Worm (Caenorhabditis elegans): Measurements from ENCODE around the gene flp-20.

flp-20 gene

DNA sequence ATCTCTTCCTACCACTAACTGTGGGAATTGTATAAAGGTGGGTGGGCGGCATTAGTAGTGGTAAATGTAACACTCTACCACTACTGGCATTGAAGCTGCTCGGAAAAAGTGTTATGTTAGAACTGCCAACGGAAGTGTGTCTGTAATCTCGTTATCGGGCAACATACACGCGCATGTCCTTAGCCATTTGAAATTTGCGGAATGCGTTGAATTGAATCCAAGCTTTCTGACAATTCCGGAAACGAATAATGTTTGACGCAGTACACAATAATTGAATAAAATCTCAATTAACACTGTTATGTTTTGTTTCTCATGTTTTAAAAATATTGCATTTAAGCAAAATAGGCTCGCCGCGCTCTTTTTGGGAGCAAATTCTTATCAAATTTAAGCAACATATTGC lies 24.7 kb downstream of the flp-20 start:
- TF ChIP-seq dox-1 (GFP tag; IDR thresholded peaks at IDR 0.05): no peak
- no peak for TF ChIP-seq B0261.1 (tag; optimal IDR thresholded peaks at IDR 0.05)
- no peak for TF ChIP-seq Y79H2A.3 (GFP tag; conservative IDR thresholded peaks at IDR 0.05)
- TF ChIP-seq ztf-25 (GFP tag; IDR thresholded peaks at IDR 0.05): no peak
- TF ChIP-seq madf-6 (GFP tag; IDR thresholded peaks at IDR 0.05): no peak

DNA sequence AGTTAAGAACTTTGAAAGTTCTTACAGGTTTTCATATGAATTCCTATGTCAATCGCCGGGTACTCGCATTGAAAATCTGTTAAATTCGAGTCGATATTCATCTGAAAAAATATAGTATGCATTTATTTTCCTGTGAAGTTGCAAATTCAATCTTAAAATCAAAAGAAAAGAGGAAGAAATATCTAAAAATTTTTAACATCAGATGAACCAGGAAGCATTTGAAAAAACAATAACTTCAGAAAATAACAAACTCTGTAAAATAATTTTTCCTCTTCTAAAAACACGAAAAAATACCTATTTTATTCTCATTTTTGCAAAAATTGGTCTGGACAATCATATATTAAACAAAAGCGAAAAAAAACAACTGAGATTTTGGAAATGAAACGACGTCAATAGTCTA lies 30.6 kb downstream of the flp-20 start, which contains the start of gene npr-7:
Gene npr-7 (minus strand): TSS at position 101 of the 400 bp plus-strand sequence.
- TF ChIP-seq F23B12.7 (tag; optimal IDR thresholded peaks at IDR 0.05; ENCODE audit: insufficient read depth) (no peak), ets-4 (GFP tag; optimal IDR thresholded peaks at IDR 0.05) (no peak), madf-10 (tag; optimal IDR thresholded peaks at IDR 0.05) (no peak), hsf-1 (GFP tag; IDR thresholded peaks at IDR 0.05) (no peak), cebp-2 (GFP tag; IDR thresholded peaks at IDR 0.05) (no peak), zfh-2 (GFP tag; conservative IDR thresholded peaks at IDR 0.05) (no peak), lag-1 (GFP tag; IDR thresholded peaks at IDR 0.05) (no peak), nfya-2 (GFP tag; IDR thresholded peaks at IDR 0.05) (no peak), aptf-2 (GFP tag; conservative IDR thresholded peaks at IDR 0.05) (no peak), madf-6 (GFP tag; IDR thresholded peaks at IDR 0.05) (no peak), lin-40 (tag; optimal IDR thresholded peaks at IDR 0.05) (no peak), cebp-1 (GFP tag; IDR thresholded peaks at IDR 0.05) (no peak), cebp-1 (tag; optimal IDR thresholded peaks at IDR 0.05) (no peak), Y56A3A.18 (GFP tag; IDR thresholded peaks at IDR 0.05) (no peak), rcor-1 (GFP tag; IDR thresholded peaks at IDR 0.05) (no peak), snpc-4 (GFP tag; optimal IDR thresholded peaks at IDR 0.05) (no peak), snpc-4 (tag; optimal IDR thresholded peaks at IDR 0.05) (no peak), B0019.2 (GFP tag; conservative IDR thresholded peaks at IDR 0.05) (no peak), mxl-1 (tag; optimal IDR thresholded peaks at IDR 0.05) (no peak)

DNA sequence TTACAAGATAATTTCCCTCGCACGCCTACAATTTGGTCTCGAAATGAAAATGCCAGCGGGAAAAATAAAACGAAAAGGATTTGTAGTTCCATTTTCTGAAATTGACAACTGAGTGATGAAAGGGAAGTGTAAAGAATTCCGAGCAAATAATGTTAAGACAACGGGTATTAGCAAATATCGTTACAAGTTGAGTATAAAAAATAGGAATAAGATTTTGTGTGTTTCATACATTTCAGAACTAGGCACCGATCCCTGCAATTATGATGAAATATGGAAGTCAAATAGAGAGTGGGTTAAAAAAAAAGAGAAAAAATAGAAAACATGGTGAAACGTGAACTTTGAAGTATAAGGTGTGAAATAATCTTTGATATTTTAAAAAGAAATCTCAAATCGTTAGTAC lies 35.3 kb downstream of the flp-20 start, which contains the start of gene ttr-38:
Gene ttr-38 (minus strand): TSS at position 101 of the 400 bp plus-strand sequence.
- TF ChIP-seq zim-3 (tag; optimal IDR thresholded peaks at IDR 0.05): no peak
- TF ChIP-seq ztf-26 (tag; optimal IDR thresholded peaks at IDR 0.05): no peak
- TF ChIP-seq ztf-28 (GFP tag; IDR thresholded peaks at IDR 0.05): no peak
- TF ChIP-seq C17E4.6 (GFP tag; IDR thresholded peaks at IDR 0.05): no peak
- TF ChIP-seq ceh-40 (GFP tag; IDR thresholded peaks at IDR 0.05): no peak
- no peak for TF ChIP-seq F22D6.2 (tag; optimal IDR thresholded peaks at IDR 0.05)
- TF ChIP-seq tlf-1 (GFP tag; optimal IDR thresholded peaks at IDR 0.05): no peak
- no peak for TF ChIP-seq Y67H2A.10 (GFP tag; conservative IDR thresholded peaks at IDR 0.05)
- no peak for TF ChIP-seq ets-4 (GFP tag; optimal IDR thresholded peaks at IDR 0.05)
- no peak for TF ChIP-seq ekl-4 (GFP tag; IDR thresholded peaks at IDR 0.05)
- no peak for TF ChIP-seq ztf-18 (tag; optimal IDR thresholded peaks at IDR 0.05)
- TF ChIP-seq Y95B8A.8 (GFP tag; IDR thresholded peaks at IDR 0.05): no peak
- no peak for TF ChIP-seq F57A8.1 (GFP tag; optimal IDR thresholded peaks at IDR 0.05)
- TF ChIP-seq atf-7 (tag; optimal IDR thresholded peaks at IDR 0.05): no peak
- TF ChIP-seq nhr-90 (tag; optimal IDR thresholded peaks at IDR 0.05): no peak
- no peak for TF ChIP-seq aptf-2 (GFP tag; conservative IDR thresholded peaks at IDR 0.05)
- no peak for TF ChIP-seq egl-44 (GFP tag; IDR thresholded peaks at IDR 0.05)
- TF ChIP-seq cebp-1 (GFP tag; IDR thresholded peaks at IDR 0.05): no peak
- TF ChIP-seq cebp-1 (tag; optimal IDR thresholded peaks at IDR 0.05): no peak
- no peak for TF ChIP-seq lin-26 (GFP tag; IDR thresholded peaks at IDR 0.05)
- no peak for TF ChIP-seq xnd-1 (tag; optimal IDR thresholded peaks at IDR 0.05)

Measured in whole organism, young adult.